Fruit fly (Drosophila melanogaster): Measurements from ENCODE around the gene CG15059.

DNA sequence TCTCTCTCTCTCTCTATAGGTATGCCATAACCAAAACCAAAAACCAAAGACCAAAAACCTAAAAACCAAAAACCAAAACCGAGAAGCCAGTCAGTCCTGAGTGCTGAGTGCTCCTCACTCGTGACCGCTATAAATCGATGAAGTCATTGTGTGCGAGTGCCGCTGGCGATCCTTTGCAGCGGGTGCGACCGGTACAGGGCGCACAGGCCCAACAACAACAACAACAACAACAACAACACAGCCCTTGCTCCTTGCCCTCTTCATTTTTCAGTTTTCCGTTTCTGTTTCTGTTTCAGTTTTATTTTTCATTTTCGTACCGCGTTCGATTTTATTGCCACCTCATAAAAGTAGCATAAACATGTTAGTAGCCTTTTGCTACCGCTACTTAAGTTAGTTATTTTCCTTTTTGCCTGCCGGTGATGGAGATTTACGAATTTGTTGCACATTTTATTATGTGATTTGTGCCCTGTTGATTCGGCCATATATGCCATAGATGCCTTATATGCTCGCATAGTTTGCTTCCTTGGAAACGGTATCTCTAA lies 41.5 kb upstream of the CG15059 start:
- TF ChIP-seq Myc (optimal IDR thresholded peaks at IDR 0.05) (no peak), h (optimal IDR thresholded peaks at IDR 0.05) (no peak), ttk (optimal IDR thresholded peaks at IDR 0.05) (no peak), psq (optimal IDR thresholded peaks at IDR 0.05) (no peak), insv (optimal IDR thresholded peaks at IDR 0.05) (no peak), Sin3A (optimal IDR thresholded peaks at IDR 0.05) (no peak)

Measured in Kc167 (cell line).